Fruit fly (Drosophila melanogaster) whole organism, adult: ENCODE data around the gene CG6980.

Source experiments
- CG11617 ChIP-seq: fragments of 200-800 bp; sonication (Bioruptor generic); optimal IDR thresholded peaks from 2 replicates; lab custom pipeline; 2017; ENCODE audit warnings: mild to moderate bottlenecking, missing biosample characterization, missing genetic modification reagents, missing genetic modification characterization
- CG12768 ChIP-seq: fragments of 200-800 bp; sonication (Bioruptor generic); optimal IDR thresholded peaks from 2 replicates; lab custom pipeline; 2017; ENCODE audit warnings: missing biosample characterization, missing genetic modification characterization, mild to moderate bottlenecking, moderate library complexity, missing genetic modification reagents
- CG14711 ChIP-seq: fragments of 200-800 bp; sonication (Bioruptor generic); optimal IDR thresholded peaks from 2 replicates; lab custom pipeline; 2018; ENCODE audit warnings: missing biosample characterization, mild to moderate bottlenecking, missing genetic modification characterization, moderate library complexity
- CG33017 ChIP-seq: fragments of 200-800 bp; sonication (Bioruptor generic); optimal IDR thresholded peaks from 2 replicates; lab custom pipeline; 2018; ENCODE audit warnings: missing biosample characterization, mild to moderate bottlenecking, missing genetic modification characterization, moderate library complexity
- CG5204 ChIP-seq: fragments of 200-800 bp; sonication (Bioruptor generic); optimal IDR thresholded peaks from 2 replicates; lab custom pipeline; 2016; ENCODE audit warnings: missing biosample characterization, missing genetic modification characterization
- CG7101 ChIP-seq: fragments of 200-800 bp; sonication (Bioruptor generic); optimal IDR thresholded peaks from 2 replicates; lab custom pipeline; 2018; ENCODE audit warnings: missing biosample characterization, mild to moderate bottlenecking, missing genetic modification characterization, moderate library complexity
- Hr96 ChIP-seq: fragments of 200-800 bp; sonication (Bioruptor generic); optimal IDR thresholded peaks from 2 replicates; lab custom pipeline; 2016; ENCODE audit warnings: missing biosample characterization, missing genetic modification characterization
- Mnt ChIP-seq: fragments of 200-800 bp; sonication (Bioruptor generic); optimal IDR thresholded peaks from 2 replicates; lab custom pipeline; 2016; ENCODE audit warnings: missing biosample characterization, mild to moderate bottlenecking, missing genetic modification characterization
- bab1 ChIP-seq: fragments of 200-800 bp; sonication (Bioruptor generic); optimal IDR thresholded peaks from 3 replicates; lab custom pipeline; 2019; ENCODE audit warnings: missing biosample characterization, mild to moderate bottlenecking, missing genetic modification characterization, moderate library complexity
- cic ChIP-seq: fragments of 200-800 bp; sonication (Bioruptor generic); optimal IDR thresholded peaks from 2 replicates; lab custom pipeline; 2017; ENCODE audit warnings: missing biosample characterization, mild to moderate bottlenecking, missing genetic modification characterization, moderate library complexity
- cnc ChIP-seq, 2 experiments: fragments of >200 bp; optimal IDR thresholded peaks; 2 replicates each; lab custom pipeline; 2017
- kay ChIP-seq: fragments of 200-800 bp; sonication (Bioruptor generic); peaks from one replicate; lab custom pipeline; 2016; ENCODE audit warnings: missing biosample characterization, missing genetic modification characterization, borderline replicate concordance
- tj ChIP-seq: fragments of 200-800 bp; sonication (Bioruptor generic); optimal IDR thresholded peaks from 3 replicates; lab custom pipeline; 2017; ENCODE audit warnings: missing biosample characterization, mild to moderate bottlenecking, missing genetic modification characterization, moderate library complexity
- toe ChIP-seq: fragments of 200-800 bp; sonication (Bioruptor generic); optimal IDR thresholded peaks from 2 replicates; lab custom pipeline; 2016; ENCODE audit warnings: missing biosample characterization, missing genetic modification characterization

dm6 chr3R:24829887-24830351 is 22.5 kb downstream of the CG6980 start, which contains the start of the genes Kaz and CG43273:
- TF ChIP-seq tj (GFP tag; lab: Kevin White, UChicago) = peak; percentile 35
- TF ChIP-seq kay = peak; percentile 62
- TF ChIP-seq CG12768 (GFP tag; lab: Kevin White, UChicago) = no peak
- peak; percentile 25 for TF ChIP-seq Mnt (GFP tag; lab: Kevin White, UChicago)
- peak; percentile 37 for TF ChIP-seq CG33017
- TF ChIP-seq bab1 = peak; percentile 76
- peak; percentile 71 for TF ChIP-seq toe (GFP tag; lab: Kevin White, UChicago)
- peak; percentile 40 for TF ChIP-seq CG5204 (GFP tag; lab: Kevin White, UChicago)
- no peak for TF ChIP-seq Hr96 (GFP tag; lab: Kevin White, UChicago)
- no peak for TF ChIP-seq cnc (optimal IDR thresholded peaks at IDR 0.05; lab: Kevin White, UChicago)
- TF ChIP-seq CG11617 = peak; percentile 54
- peak; percentile 67 for TF ChIP-seq CG7101 (tag; lab: Kevin White, UChicago)
- TF ChIP-seq CG14711 (tag; lab: Kevin White, UChicago) = peak; percentile 67
- no peak for TF ChIP-seq cic (GFP tag; lab: Kevin White, UChicago)
